Worm (Caenorhabditis elegans) whole organism, L4 larva: ENCODE measurements around the gene C26F1.1.

Source experiments
- aly-2 ChIP-seq: sonication (generic microtip); optimal IDR thresholded peaks from 2 replicates; lab custom pipeline; 2018; ENCODE audit warnings: missing biosample characterization, missing genetic modification characterization
- ceh-82 ChIP-seq: sonication (generic microtip); optimal IDR thresholded peaks from 2 replicates; lab custom pipeline; 2017; ENCODE audit warnings: missing biosample characterization, missing genetic modification characterization
- ces-1 ChIP-seq: fragments of 150-350 bp; sonication (generic microtip); optimal IDR thresholded peaks from 4 replicates; lab custom pipeline; 2014; ENCODE audit warnings: missing biosample characterization, missing genetic modification reagents, missing genetic modification characterization
- dmd-9 ChIP-seq: fragments of 200-800 bp; sonication (Bioruptor generic); IDR thresholded peaks from 2 replicates; pipeline ENCODE4 v1.3.6; 2022; ENCODE audit warnings: missing genetic modification reagents, missing genetic modification characterization, missing compliant biosample characterization
- egl-27 ChIP-seq: sonication (generic microtip); optimal IDR thresholded peaks from 3 replicates; lab custom pipeline; 2017; ENCODE audit warnings: missing biosample characterization, missing genetic modification reagents, missing genetic modification characterization
- lin-13 ChIP-seq: fragments of 150-350 bp; optimal IDR thresholded peaks from 2 replicates; lab custom pipeline; 2014; ENCODE audit warnings: missing biosample characterization, missing genetic modification reagents, missing genetic modification characterization
- lin-29 ChIP-seq: fragments of 200-800 bp; sonication (Bioruptor generic); IDR thresholded peaks from 2 replicates; pipeline ENCODE4 v1.3.6; 2022; ENCODE audit warnings: missing genetic modification reagents, missing genetic modification characterization, missing compliant biosample characterization
- mep-1 ChIP-seq: fragments of 150-350 bp; sonication (generic microtip); optimal IDR thresholded peaks from 3 replicates; lab custom pipeline; 2014; ENCODE audit warnings: missing biosample characterization, missing genetic modification characterization
- nhr-237 ChIP-seq: sonication (generic microtip); optimal IDR thresholded peaks from 2 replicates; lab custom pipeline; 2017; ENCODE audit warnings: missing biosample characterization, missing genetic modification characterization
- nhr-28 ChIP-seq: fragments of 150-350 bp; optimal IDR thresholded peaks from 2 replicates; lab custom pipeline; 2014; ENCODE audit warnings: missing biosample characterization, missing genetic modification characterization
- nhr-76 ChIP-seq: fragments of 150-350 bp; optimal IDR thresholded peaks from 2 replicates; lab custom pipeline; 2014; ENCODE audit warnings: missing biosample characterization, missing genetic modification characterization
- rbr-2 ChIP-seq: sonication (generic microtip); optimal IDR thresholded peaks from 2 replicates; lab custom pipeline; 2016; ENCODE audit warnings: missing genotype, missing genetic modification characterization, missing compliant biosample characterization
- spr-3 ChIP-seq: fragments of 200-800 bp; sonication (Bioruptor generic); optimal IDR thresholded peaks from 2 replicates; lab custom pipeline; 2018; ENCODE audit warnings: mild to moderate bottlenecking, missing genetic modification characterization, missing compliant biosample characterization
- unc-39 ChIP-seq: sonication (generic microtip); optimal IDR thresholded peaks from 2 replicates; lab custom pipeline; 2017; ENCODE audit warnings: missing biosample characterization, missing genetic modification characterization

DNA sequence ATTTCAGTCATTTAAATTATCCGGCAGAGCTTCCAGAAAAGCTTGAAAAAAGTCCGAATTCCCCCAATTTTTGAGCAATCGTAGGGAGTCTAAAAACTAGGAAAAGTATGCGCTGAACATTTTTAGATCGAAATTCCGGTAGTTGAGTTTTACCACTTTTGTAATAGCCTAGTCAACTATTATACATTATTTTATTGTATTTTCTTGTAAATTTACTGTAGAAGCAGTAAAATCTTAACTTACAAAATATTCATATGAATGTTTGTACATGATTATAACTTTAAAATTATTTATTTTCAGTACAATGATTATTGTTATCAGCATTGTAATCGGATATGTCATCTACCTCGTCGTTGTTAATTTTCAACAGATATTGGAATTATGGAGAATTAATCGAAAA lies 3.7 kb upstream of the C26F1.1 start, which contains the start of gene cyp-32A1:
- TF ChIP-seq egl-27 (tag; lab: Kevin White, UChicago) (no peak), ces-1 (GFP tag; lab: Kevin White, UChicago) (no peak), nhr-28 (no peak), nhr-76 (no peak), rbr-2 (tag; lab: Kevin White, UChicago) (no peak), nhr-237 (tag; lab: Kevin White, UChicago) (no peak), lin-29 (GFP tag; lab: Robert Waterston, UW) (no peak), lin-13 (GFP tag; lab: Kevin White, UChicago) (no peak), mep-1 (no peak), ceh-82 (tag; lab: Kevin White, UChicago) (no peak), aly-2 (tag; lab: Kevin White, UChicago) (no peak), spr-3 (GFP tag; lab: Kevin White, UChicago) (no peak), dmd-9 (GFP tag; lab: Robert Waterston, UW) (no peak), unc-39 (tag; lab: Kevin White, UChicago) (no peak)
